Worm (Caenorhabditis elegans): Measurements from ENCODE around the gene F11D11.22.
A peak's percentile ranks its signal among the peaks of the same experiment; 100 is the strongest.

F11D11.22 gene

DNA sequence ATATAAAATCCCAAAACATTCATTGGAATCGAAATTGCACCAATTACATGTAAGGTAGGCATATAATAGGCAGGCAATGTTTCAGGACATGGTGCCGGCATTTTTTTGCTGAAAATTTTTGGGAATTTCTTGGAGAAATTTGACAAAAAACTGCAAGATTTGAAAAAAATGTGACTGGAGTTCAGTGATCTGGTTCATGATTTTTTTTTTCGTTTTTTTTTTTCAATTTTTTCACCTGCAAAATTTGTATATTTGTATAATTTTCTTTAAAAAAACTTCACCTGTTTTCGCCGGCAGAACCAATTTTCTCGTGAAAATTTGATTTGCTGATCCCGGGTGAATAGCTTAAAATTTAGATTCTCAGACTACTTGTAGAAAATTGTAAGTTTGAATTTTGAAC is 44.3 kb downstream of the F11D11.22 start, which contains the start of gene sri-10:
Gene sri-10 (minus strand): TSS at position 101 of the 400 bp plus-strand sequence.
- TF ChIP-seq R02D3.7 (tag; optimal IDR thresholded peaks at IDR 0.05) = no peak
- TF ChIP-seq ztf-4 (tag; optimal IDR thresholded peaks at IDR 0.05) = no peak
- TF ChIP-seq skn-1 (tag; optimal IDR thresholded peaks at IDR 0.05) = no peak

DNA sequence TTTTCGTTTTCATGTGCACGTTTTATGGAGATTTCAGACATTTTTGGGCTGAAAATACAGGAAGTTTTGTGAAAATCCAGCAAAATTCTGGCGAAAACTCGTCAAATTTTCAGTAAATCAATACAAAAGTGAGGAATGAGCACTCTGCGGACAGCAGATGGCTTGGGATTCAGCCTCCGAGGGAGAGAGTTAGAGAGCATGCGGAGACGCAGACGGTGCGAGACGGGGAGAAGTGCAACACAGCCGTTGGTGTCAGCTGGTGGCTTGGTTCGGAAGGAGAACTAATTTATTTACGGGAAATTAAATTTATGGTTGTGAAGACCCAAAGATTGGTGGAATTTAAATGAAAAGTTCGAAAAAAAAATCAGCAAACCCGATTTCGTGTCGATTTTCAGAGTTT is 46.5 kb downstream of the F11D11.22 start, which contains the start of gene C54E10.6:
Gene C54E10.6 (minus strand): TSS at position 109 of the 400 bp plus-strand sequence.
- TF ChIP-seq nfya-1 (tag; optimal IDR thresholded peaks at IDR 0.05; ENCODE audit: insufficient read depth) (peak; percentile 33), fkh-2 (tag; optimal IDR thresholded peaks at IDR 0.05) (no peak), nhr-28 (tag; optimal IDR thresholded peaks at IDR 0.05) (no peak), nhr-67 (tag; optimal IDR thresholded peaks at IDR 0.05) (no peak), ceh-28 (tag; optimal IDR thresholded peaks at IDR 0.05) (no peak), zag-1 (tag; optimal IDR thresholded peaks at IDR 0.05) (no peak), hmg-11 (tag; optimal IDR thresholded peaks at IDR 0.05) (peak; percentile 20), lin-39 (tag; optimal IDR thresholded peaks at IDR 0.05) (peak; percentile 68), daf-12 (tag; optimal IDR thresholded peaks at IDR 0.05) (no peak), snpc-4 (tag; optimal IDR thresholded peaks at IDR 0.05) (no peak), egl-27 (tag; optimal IDR thresholded peaks at IDR 0.05) (no peak), pqm-1 (tag; optimal IDR thresholded peaks at IDR 0.05) (no peak)

- TF ChIP-seq ceh-28 (tag; optimal IDR thresholded peaks at IDR 0.05) (no peak), hmg-11 (tag; optimal IDR thresholded peaks at IDR 0.05) (no peak), nhr-76 (tag; optimal IDR thresholded peaks at IDR 0.05) (no peak), unc-62 (GFP tag; optimal IDR thresholded peaks at IDR 0.05) (no peak), fos-1 (tag; optimal IDR thresholded peaks at IDR 0.05) (no peak), nhr-12 (tag; optimal IDR thresholded peaks at IDR 0.05) (no peak), daf-12 (tag; optimal IDR thresholded peaks at IDR 0.05) (no peak), nfya-1 (tag; optimal IDR thresholded peaks at IDR 0.05; ENCODE audit: insufficient read depth) (no peak), unc-39 (tag; optimal IDR thresholded peaks at IDR 0.05) (no peak), skn-1 (tag; optimal IDR thresholded peaks at IDR 0.05) (no peak), nhr-23 (tag; optimal IDR thresholded peaks at IDR 0.05) (no peak), pha-4 (tag; optimal IDR thresholded peaks at IDR 0.05) (no peak), nhr-77 (tag; optimal IDR thresholded peaks at IDR 0.05) (no peak), sea-2 (GFP tag; optimal IDR thresholded peaks at IDR 0.05) (no peak), elt-3 (tag; optimal IDR thresholded peaks at IDR 0.05) (no peak), nhr-43 (tag; optimal IDR thresholded peaks at IDR 0.05; ENCODE audit: poor library complexity, severe bottlenecking) (no peak)
Measured at ce11 chrV:18810705-18811104, 48.6 kb downstream of the F11D11.22 start, which contains the start of gene C54E10.3. Gene C54E10.3, plus strand, starts transcription at chrV:18811005.

DNA sequence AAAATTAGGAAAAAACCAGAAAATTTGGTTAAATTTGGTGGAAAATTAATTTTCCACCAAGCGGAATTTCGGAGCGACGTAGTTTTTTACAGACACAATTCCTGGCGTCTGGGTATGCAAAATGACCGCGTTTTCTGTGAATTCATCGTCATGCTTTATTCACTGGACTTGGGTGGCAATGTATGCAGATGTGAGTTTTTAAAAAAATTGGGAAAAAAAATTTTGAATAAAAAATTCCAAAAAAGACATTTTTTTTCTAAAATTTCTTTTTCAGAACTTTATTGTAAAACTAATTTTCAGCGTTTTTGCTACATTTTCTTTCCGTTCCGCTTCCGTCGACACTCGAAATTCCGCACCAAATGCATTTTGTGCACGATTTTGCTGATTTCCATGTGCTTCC is 49.2 kb downstream of the F11D11.22 start, which contains the start of gene C54E10.7:
Gene C54E10.7 (plus strand): TSS at position 301 of the 400 bp plus-strand sequence.
- no peak for TF ChIP-seq R02D3.7 (tag; optimal IDR thresholded peaks at IDR 0.05)
- TF ChIP-seq lin-15B (tag; optimal IDR thresholded peaks at IDR 0.05) = no peak
- TF ChIP-seq elt-3 (tag; optimal IDR thresholded peaks at IDR 0.05) = no peak
- no peak for TF ChIP-seq hmg-11 (tag; optimal IDR thresholded peaks at IDR 0.05)
- TF ChIP-seq pha-4 (tag; optimal IDR thresholded peaks at IDR 0.05) = no peak
- TF ChIP-seq nfya-1 (tag; optimal IDR thresholded peaks at IDR 0.05; ENCODE audit: insufficient read depth) = no peak
- no peak for TF ChIP-seq nhr-67 (tag; optimal IDR thresholded peaks at IDR 0.05)
- no peak for TF ChIP-seq zag-1 (tag; optimal IDR thresholded peaks at IDR 0.05)
- TF ChIP-seq lsy-12 (tag; optimal IDR thresholded peaks at IDR 0.05) = no peak
- TF ChIP-seq nhr-12 (tag; optimal IDR thresholded peaks at IDR 0.05) = no peak
- no peak for TF ChIP-seq tbx-2 (tag; optimal IDR thresholded peaks at IDR 0.05)
- TF ChIP-seq ceh-16 (tag; optimal IDR thresholded peaks at IDR 0.05) = no peak
- TF ChIP-seq ztf-11 (tag; optimal IDR thresholded peaks at IDR 0.05) = no peak
- TF ChIP-seq elt-2 (tag; optimal IDR thresholded peaks at IDR 0.05) = no peak
- no peak for TF ChIP-seq fkh-10 (GFP tag; optimal IDR thresholded peaks at IDR 0.05)
- no peak for TF ChIP-seq fos-1 (tag; optimal IDR thresholded peaks at IDR 0.05)
- TF ChIP-seq ceh-82 (tag; optimal IDR thresholded peaks at IDR 0.05) = no peak
- no peak for TF ChIP-seq nhr-25 (tag; optimal IDR thresholded peaks at IDR 0.05)
